Worm (Caenorhabditis elegans): ENCODE data around the gene best-3.

ce11 chrII:33904-34303 is 21.1 kb downstream of the best-3 start, which contains the start of gene F23F1.2:
- TF ChIP-seq daf-12 (tag; optimal IDR thresholded peaks at IDR 0.05), result no peak
- no peak for TF ChIP-seq nhr-102 (tag; optimal IDR thresholded peaks at IDR 0.05)
- TF ChIP-seq pha-4 (GFP tag; IDR thresholded peaks at IDR 0.05), result no peak
- TF ChIP-seq pha-4 (tag; optimal IDR thresholded peaks at IDR 0.05), result no peak
- TF ChIP-seq fkh-10 (GFP tag; optimal IDR thresholded peaks at IDR 0.05), result no peak
- no peak for TF ChIP-seq dve-1 (tag; optimal IDR thresholded peaks at IDR 0.05; ENCODE audit: insufficient read depth)
- TF ChIP-seq nhr-11 (tag; optimal IDR thresholded peaks at IDR 0.05), result no peak
- TF ChIP-seq egl-27 (tag; optimal IDR thresholded peaks at IDR 0.05), result no peak
- TF ChIP-seq nhr-76 (tag; optimal IDR thresholded peaks at IDR 0.05), result no peak
- TF ChIP-seq lin-13 (GFP tag; optimal IDR thresholded peaks at IDR 0.05), result no peak
